Worm (Caenorhabditis elegans) whole organism, L4 larva: ENCODE measurements around the gene B0464.6.

ENCODE experiments used
- F10B5.3 ChIP-seq: sonication (generic microtip); optimal IDR thresholded peaks from 2 replicates; lab custom pipeline; 2016; ENCODE audit warnings: mild to moderate bottlenecking, missing genetic modification characterization, missing compliant biosample characterization
- F49E8.2 ChIP-seq: sonication (generic microtip); optimal IDR thresholded peaks from 2 replicates; lab custom pipeline; 2016; ENCODE audit warnings: missing compliant biosample characterization, mild to moderate bottlenecking, missing genetic modification characterization, borderline replicate concordance
- R02D3.7 ChIP-seq: fragments of 150-350 bp; sonication (generic microtip); optimal IDR thresholded peaks from 3 replicates; lab custom pipeline; 2014; ENCODE audit warnings: missing biosample characterization, missing genetic modification characterization
- Y105C5A.15 ChIP-seq: fragments of 200-800 bp; sonication (Bioruptor generic); IDR thresholded peaks from 2 replicates; pipeline ENCODE4 v1.3.6; 2022; ENCODE audit warnings: missing genetic modification characterization, missing compliant biosample characterization
- Y75B8A.6 ChIP-seq: fragments of 200-800 bp; sonication (Bioruptor generic); IDR thresholded peaks from 2 replicates; pipeline ENCODE4 v1.3.6; 2022; ENCODE audit warnings: missing genetic modification reagents, missing genetic modification characterization, missing compliant biosample characterization
- ZK337.2 ChIP-seq: fragments of 200-800 bp; sonication (Bioruptor generic); IDR thresholded peaks from 2 replicates; pipeline ENCODE4 v1.3.6; 2022; ENCODE audit warnings: missing genetic modification reagents, missing genetic modification characterization, missing compliant biosample characterization
- aly-2 ChIP-seq: sonication (generic microtip); optimal IDR thresholded peaks from 2 replicates; lab custom pipeline; 2018; ENCODE audit warnings: missing biosample characterization, missing genetic modification characterization
- ama-1 ChIP-seq: fragments of 150-350 bp; optimal IDR thresholded peaks from 2 replicates; lab custom pipeline; 2014; ENCODE audit warnings: inconsistent platforms, mixed read lengths
- attf-4 ChIP-seq: sonication (generic microtip); optimal IDR thresholded peaks from 3 replicates; lab custom pipeline; 2017; ENCODE audit warnings: missing biosample characterization, missing genetic modification characterization
- ceh-28 ChIP-seq: fragments of 150-350 bp; optimal IDR thresholded peaks from 2 replicates; lab custom pipeline; 2014; ENCODE audit warnings: missing biosample characterization, missing genetic modification reagents, missing genetic modification characterization
- ceh-32 ChIP-seq: sonication (generic microtip); optimal IDR thresholded peaks from 2 replicates; lab custom pipeline; 2016; ENCODE audit warnings: mild to moderate bottlenecking, missing genetic modification characterization, missing compliant biosample characterization; ENCODE audit not compliant: poor library complexity
- ceh-82 ChIP-seq: sonication (generic microtip); optimal IDR thresholded peaks from 2 replicates; lab custom pipeline; 2017; ENCODE audit warnings: missing biosample characterization, missing genetic modification characterization
- ces-1 ChIP-seq: fragments of 150-350 bp; sonication (generic microtip); optimal IDR thresholded peaks from 4 replicates; lab custom pipeline; 2014; ENCODE audit warnings: missing biosample characterization, missing genetic modification reagents, missing genetic modification characterization
- cey-2 ChIP-seq: sonication (generic microtip); optimal IDR thresholded peaks from 3 replicates; lab custom pipeline; 2017; ENCODE audit warnings: missing genetic modification characterization, mild to moderate bottlenecking, missing compliant biosample characterization, antibody characterized with exemption, borderline replicate concordance; ENCODE audit not compliant: insufficient read depth
- ctbp-1 ChIP-seq: fragments of 200-800 bp; sonication (Bioruptor generic); IDR thresholded peaks from 2 replicates; pipeline ENCODE4 v1.3.6; 2022; ENCODE audit warnings: missing genetic modification reagents, missing genetic modification characterization, missing compliant biosample characterization
- daf-12 ChIP-seq: fragments of 150-350 bp; optimal IDR thresholded peaks from 2 replicates; lab custom pipeline; 2014; ENCODE audit warnings: missing biosample characterization, missing genetic modification reagents, missing genetic modification characterization
- daf-19 ChIP-seq: fragments of 200-800 bp; sonication (Bioruptor generic); conservative IDR thresholded peaks from 2 replicates; pipeline ENCODE4 v1.3.6; 2022; ENCODE audit warnings: missing genetic modification characterization, missing compliant biosample characterization
- dmd-6 ChIP-seq: fragments of 200-800 bp; sonication (Bioruptor generic); IDR thresholded peaks from 2 replicates; pipeline ENCODE4 v1.3.6; 2022; ENCODE audit warnings: missing genetic modification reagents, missing genetic modification characterization, missing compliant biosample characterization
- egl-27 ChIP-seq: sonication (generic microtip); optimal IDR thresholded peaks from 3 replicates; lab custom pipeline; 2017; ENCODE audit warnings: missing biosample characterization, missing genetic modification reagents, missing genetic modification characterization
- fkh-10 ChIP-seq: fragments of 150-350 bp; optimal IDR thresholded peaks from 2 replicates; lab custom pipeline; 2014; ENCODE audit warnings: missing biosample characterization, missing genetic modification reagents, missing genetic modification characterization
- fos-1 ChIP-seq: fragments of 150-350 bp; optimal IDR thresholded peaks from 2 replicates; lab custom pipeline; 2014; ENCODE audit warnings: missing biosample characterization, missing genetic modification characterization
- hlh-30 ChIP-seq: sonication (generic microtip); optimal IDR thresholded peaks from 2 replicates; lab custom pipeline; 2017; ENCODE audit warnings: antibody characterized with exemption, mild to moderate bottlenecking, missing genetic modification characterization, missing compliant biosample characterization; ENCODE audit not compliant: insufficient read depth
- jun-1 ChIP-seq: fragments of 150-350 bp; optimal IDR thresholded peaks from 2 replicates; lab custom pipeline; 2014; ENCODE audit warnings: missing biosample characterization, missing genetic modification reagents, missing genetic modification characterization
- lin-15B ChIP-seq: fragments of 150-350 bp; sonication (generic microtip); optimal IDR thresholded peaks from 3 replicates; lab custom pipeline; 2014; ENCODE audit warnings: missing biosample characterization, missing genetic modification characterization
- lin-39 ChIP-seq: fragments of 150-350 bp; optimal IDR thresholded peaks from 2 replicates; lab custom pipeline; 2014; ENCODE audit warnings: missing biosample characterization, missing genetic modification reagents, missing genetic modification characterization
- lir-3 ChIP-seq: sonication (generic microtip); optimal IDR thresholded peaks from 2 replicates; lab custom pipeline; 2016; ENCODE audit warnings: mild to moderate bottlenecking, missing genetic modification characterization, missing compliant biosample characterization
- madf-5 ChIP-seq, 2 experiments: fragments of 200-800 bp; sonication (Bioruptor generic); IDR thresholded peaks; 2 replicates each; pipeline ENCODE4 v1.3.6; 2022; ENCODE audit warnings: missing compliant biosample characterization in 2 of 2, missing genetic modification characterization in 2 of 2
- madf-9 ChIP-seq: fragments of 200-800 bp; sonication (Bioruptor generic); conservative IDR thresholded peaks from 2 replicates; pipeline ENCODE4 v1.3.6; 2022; ENCODE audit warnings: missing genetic modification reagents, missing genetic modification characterization, missing compliant biosample characterization
- mep-1 ChIP-seq: fragments of 150-350 bp; sonication (generic microtip); optimal IDR thresholded peaks from 3 replicates; lab custom pipeline; 2014; ENCODE audit warnings: missing biosample characterization, missing genetic modification characterization
- mxl-2 ChIP-seq: fragments of 200-800 bp; sonication (Bioruptor generic); conservative IDR thresholded peaks from 2 replicates; pipeline ENCODE4 v1.3.6; 2022; ENCODE audit warnings: missing genetic modification reagents, missing genetic modification characterization, missing compliant biosample characterization
- nhr-11 ChIP-seq: fragments of 150-350 bp; optimal IDR thresholded peaks from 2 replicates; lab custom pipeline; 2014; ENCODE audit warnings: missing biosample characterization, missing genetic modification characterization
- nhr-111 ChIP-seq: fragments of 200-800 bp; sonication (Bioruptor generic); optimal IDR thresholded peaks from 2 replicates; lab custom pipeline; 2018; ENCODE audit warnings: mild to moderate bottlenecking, missing genetic modification characterization, missing compliant biosample characterization
- nhr-25 ChIP-seq: sonication (generic microtip); optimal IDR thresholded peaks from 2 replicates; lab custom pipeline; 2017; ENCODE audit warnings: missing genetic modification characterization, mild to moderate bottlenecking, missing compliant biosample characterization, antibody characterized with exemption, moderate library complexity, borderline replicate concordance; ENCODE audit not compliant: insufficient read depth
- nhr-41 ChIP-seq: fragments of 200-800 bp; sonication (Bioruptor generic); IDR thresholded peaks from 2 replicates; pipeline ENCODE4 v1.3.6; 2022; ENCODE audit warnings: missing genetic modification reagents, missing genetic modification characterization, missing compliant biosample characterization
- nhr-76 ChIP-seq: fragments of 150-350 bp; optimal IDR thresholded peaks from 2 replicates; lab custom pipeline; 2014; ENCODE audit warnings: missing biosample characterization, missing genetic modification characterization
- pha-4 ChIP-seq, 2 experiments: fragments of 150-350 bp in 1 of 2; fragments of 200-800 bp in 1 of 2; sonication (Bioruptor generic) in 1 of 2; IDR thresholded peaks in 1 of 2; optimal IDR thresholded peaks in 1 of 2; 2 replicates each; pipeline versions ENCODE4 v1.3.6 to Lab custom; 2014 to 2022; ENCODE audit warnings: missing genetic modification characterization in 2 of 2, missing genetic modification reagents in 2 of 2, missing biosample characterization in 1 of 2, missing compliant biosample characterization in 1 of 2
- rbr-2 ChIP-seq: sonication (generic microtip); optimal IDR thresholded peaks from 2 replicates; lab custom pipeline; 2016; ENCODE audit warnings: missing genotype, missing genetic modification characterization, missing compliant biosample characterization
- sdz-12 ChIP-seq: fragments of 200-800 bp; sonication (Bioruptor generic); optimal IDR thresholded peaks from 2 replicates; lab custom pipeline; 2018; ENCODE audit warnings: mild to moderate bottlenecking, missing genetic modification characterization, missing compliant biosample characterization
- set-16 ChIP-seq: fragments of 200-800 bp; sonication (Bioruptor generic); IDR thresholded peaks from 2 replicates; pipeline ENCODE4 v1.3.6; 2022; ENCODE audit warnings: missing genetic modification reagents, missing genetic modification characterization, missing compliant biosample characterization
- skn-1 ChIP-seq: fragments of 150-350 bp; optimal IDR thresholded peaks from 2 replicates; lab custom pipeline; 2014; ENCODE audit warnings: missing biosample characterization, missing genetic modification characterization
- spr-1 ChIP-seq: sonication (generic microtip); optimal IDR thresholded peaks from 2 replicates; lab custom pipeline; 2016; ENCODE audit warnings: mild to moderate bottlenecking, missing genetic modification characterization, missing compliant biosample characterization
- spr-3 ChIP-seq: fragments of 200-800 bp; sonication (Bioruptor generic); optimal IDR thresholded peaks from 2 replicates; lab custom pipeline; 2018; ENCODE audit warnings: mild to moderate bottlenecking, missing genetic modification characterization, missing compliant biosample characterization
- tag-97 ChIP-seq: fragments of 200-800 bp; sonication (Bioruptor generic); IDR thresholded peaks from 2 replicates; pipeline ENCODE4 v1.3.6; 2022; ENCODE audit warnings: missing genetic modification characterization, missing compliant biosample characterization
- tra-1 ChIP-seq: fragments of 200-800 bp; sonication (Bioruptor generic); IDR thresholded peaks from 2 replicates; pipeline ENCODE4 v1.3.6; 2022; ENCODE audit warnings: missing genetic modification reagents, missing genetic modification characterization, missing compliant biosample characterization
- unc-130 ChIP-seq: sonication (generic microtip); optimal IDR thresholded peaks from 2 replicates; lab custom pipeline; 2016; ENCODE audit warnings: missing genetic modification reagents, missing genetic modification characterization, missing compliant biosample characterization
- unc-62 ChIP-seq, 3 experiments: fragments of 150-350 bp in 1 of 3; sonication (generic microtip); optimal IDR thresholded peaks in 2 of 3; peaks in 1 of 3; 1 replicate in 1 of 3; 2 replicates in 2 of 3; lab custom pipeline; 2014 to 2017; ENCODE audit warnings: missing biosample characterization in 3 of 3, missing genetic modification characterization in 3 of 3, missing genetic modification reagents in 3 of 3, missing genotype in 1 of 3
- zag-1 ChIP-seq: fragments of 150-350 bp; optimal IDR thresholded peaks from 2 replicates; lab custom pipeline; 2014; ENCODE audit warnings: missing biosample characterization, missing genetic modification characterization
- zfp-3 ChIP-seq: fragments of 200-800 bp; sonication (Bioruptor generic); conservative IDR thresholded peaks from 2 replicates; pipeline ENCODE4 v1.3.6; 2022; ENCODE audit warnings: missing genetic modification reagents, missing genetic modification characterization, missing compliant biosample characterization
- zip-11 ChIP-seq: fragments of 200-800 bp; sonication (Bioruptor generic); IDR thresholded peaks from 2 replicates; pipeline ENCODE4 v1.3.6; 2022; ENCODE audit warnings: missing genetic modification characterization, missing compliant biosample characterization
- ztf-7 ChIP-seq: fragments of 150-350 bp; optimal IDR thresholded peaks from 2 replicates; lab custom pipeline; 2014; ENCODE audit warnings: missing biosample characterization, missing genetic modification characterization

B0464.6 gene

ce11 chrIII:9443417-9444027, 22.2 kb downstream of the B0464.6 start, which contains the start of gene pir-2 (continued):
- TF ChIP-seq pha-4 (GFP tag; IDR thresholded peaks at IDR 0.05; lab: Robert Waterston, UW): peak; percentile 38; the same call in 1 of the 2 replicates
- TF ChIP-seq pha-4 (tag; optimal IDR thresholded peaks at IDR 0.05; lab: Kevin White, UChicago): no peak
- TF ChIP-seq nhr-25 (tag; lab: Kevin White, UChicago): peak; percentile 69
- TF ChIP-seq tra-1 (GFP tag; lab: Robert Waterston, UW): no peak
- TF ChIP-seq F49E8.2: no peak
- TF ChIP-seq hlh-30 (tag; lab: Kevin White, UChicago): peak; percentile 91
- TF ChIP-seq zip-11 (GFP tag; lab: Robert Waterston, UW): no peak
- TF ChIP-seq Y105C5A.15: no peak
- TF ChIP-seq dmd-6 (GFP tag; lab: Robert Waterston, UW): peak; percentile 61
- peak; percentile 84 for TF ChIP-seq rbr-2 (tag; lab: Kevin White, UChicago)
- no peak for TF ChIP-seq jun-1 (tag; lab: Kevin White, UChicago)
- TF ChIP-seq madf-5 (GFP tag; IDR thresholded peaks at IDR 0.05; lab: Robert Waterston, UW): no peak
- no peak for TF ChIP-seq nhr-41 (GFP tag; lab: Robert Waterston, UW)
- TF ChIP-seq R02D3.7 (tag; lab: Kevin White, UChicago): no peak
- TF ChIP-seq zag-1 (tag; lab: Kevin White, UChicago): no peak
- TF ChIP-seq ztf-7: peak; percentile 46
- no peak for TF ChIP-seq cey-2
- TF ChIP-seq fos-1: no peak
- TF ChIP-seq sdz-12 (GFP tag; lab: Kevin White, UChicago): no peak
- TF ChIP-seq ctbp-1 (GFP tag; lab: Robert Waterston, UW): peak; percentile 38; the same call in 1 of the 2 replicates
- TF ChIP-seq daf-19 (GFP tag; lab: Robert Waterston, UW): no peak
- no peak for TF ChIP-seq madf-9
- no peak for TF ChIP-seq daf-12 (tag; lab: Kevin White, UChicago)
- no peak for TF ChIP-seq ces-1
- no peak for TF ChIP-seq attf-4 (tag; lab: Kevin White, UChicago)
- TF ChIP-seq spr-3 (GFP tag; lab: Kevin White, UChicago): no peak
- TF ChIP-seq Y75B8A.6 (GFP tag; lab: Robert Waterston, UW): no peak
- TF ChIP-seq zfp-3 (GFP tag; lab: Robert Waterston, UW): no peak
- TF ChIP-seq mep-1 (tag; lab: Kevin White, UChicago): peak; percentile 85
- TF ChIP-seq unc-62 (GFP tag; optimal IDR thresholded peaks at IDR 0.05 in 1 of 2; lab: Kevin White, UChicago): peak in 1 of 2 experiments; percentile 96
- TF ChIP-seq unc-62 (tag; optimal IDR thresholded peaks at IDR 0.05; lab: Kevin White, UChicago): no peak
- no peak for TF ChIP-seq lir-3 (tag; lab: Kevin White, UChicago)
- TF ChIP-seq skn-1 (tag; lab: Kevin White, UChicago): no peak
- no peak for TF ChIP-seq ZK337.2 (GFP tag; lab: Robert Waterston, UW)
- TF ChIP-seq lin-39 (tag; lab: Kevin White, UChicago): no peak
- no peak for TF ChIP-seq nhr-76 (tag; lab: Kevin White, UChicago)
- TF ChIP-seq aly-2: no peak
- TF ChIP-seq spr-1 (tag; lab: Kevin White, UChicago): no peak
- no peak for TF ChIP-seq lin-15B
- peak; percentile 89 for TF ChIP-seq ceh-28 (tag; lab: Kevin White, UChicago)
- no peak for TF ChIP-seq mxl-2 (GFP tag; lab: Robert Waterston, UW)
- no peak for TF ChIP-seq tag-97 (GFP tag; lab: Robert Waterston, UW)
- no peak for TF ChIP-seq ceh-82 (tag; lab: Kevin White, UChicago)
- no peak for TF ChIP-seq F10B5.3 (tag; lab: Kevin White, UChicago)
- TF ChIP-seq set-16: peak; percentile 50
- TF ChIP-seq ama-1 (lab: Kevin White, UChicago): peak; percentile 89
- TF ChIP-seq nhr-11 (tag; lab: Kevin White, UChicago): peak; percentile 75
- no peak for TF ChIP-seq nhr-111
- peak; percentile 44 for TF ChIP-seq fkh-10 (GFP tag; lab: Kevin White, UChicago)
- peak; percentile 43 for TF ChIP-seq unc-130
- TF ChIP-seq egl-27 (tag; lab: Kevin White, UChicago): no peak
- TF ChIP-seq ceh-32 (tag; lab: Kevin White, UChicago): no peak
